Worm (Caenorhabditis elegans): Measurements from ENCODE around the gene C16C10.1.

DNA sequence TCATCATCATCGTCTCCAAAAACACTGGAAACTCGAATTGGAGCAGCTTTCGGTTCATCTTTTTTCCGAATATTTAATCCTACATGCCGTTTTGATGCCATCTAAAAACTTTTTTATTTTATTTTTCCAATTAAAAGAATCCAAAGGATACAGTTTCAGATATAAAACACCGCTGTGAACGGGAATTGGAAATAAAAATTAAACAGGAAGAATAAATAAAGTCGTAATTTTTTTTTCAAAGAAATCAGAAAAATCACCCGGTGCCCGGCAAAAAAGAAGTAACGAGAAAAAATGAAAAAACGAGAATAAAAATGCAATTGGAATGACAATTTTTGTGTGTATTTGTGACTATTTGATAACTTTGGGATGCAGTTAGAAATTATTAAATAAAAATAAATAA lies 12.6 kb downstream of the C16C10.1 start, which contains the start of gene ccdc-55:
- no peak for TF ChIP-seq snpc-4 (tag; optimal IDR thresholded peaks at IDR 0.05)
- no peak for TF ChIP-seq lin-38 (GFP tag; IDR thresholded peaks at IDR 0.05)
- no peak for TF ChIP-seq hmg-1.1 (GFP tag; IDR thresholded peaks at IDR 0.05)
